Worm (Caenorhabditis elegans) whole organism, L1 larva: ENCODE measurements around the gene T10F2.5.
A peak's percentile ranks its signal among the peaks of the same experiment; 100 is the strongest.

ENCODE experiments used
- C04F5.9 ChIP-seq: sonication (generic microtip); optimal IDR thresholded peaks from 2 replicates; lab custom pipeline; 2016; ENCODE audit warnings: missing genetic modification characterization, missing compliant biosample characterization
- C16A3.4 ChIP-seq: fragments of 150-350 bp; optimal IDR thresholded peaks from 2 replicates; lab custom pipeline; 2014; ENCODE audit warnings: missing biosample characterization, missing genetic modification characterization
- F16B12.6 ChIP-seq: fragments of 150-350 bp; optimal IDR thresholded peaks from 2 replicates; lab custom pipeline; 2014; ENCODE audit warnings: missing biosample characterization, missing genetic modification characterization
- Y116A8C.19 ChIP-seq: sonication (generic microtip); optimal IDR thresholded peaks from 2 replicates; lab custom pipeline; 2016; ENCODE audit warnings: missing compliant biosample characterization, missing genetic modification characterization, borderline replicate concordance
- alr-1 ChIP-seq: fragments of 200-800 bp; sonication (Bioruptor generic); optimal IDR thresholded peaks from 2 replicates; lab custom pipeline; 2018; ENCODE audit warnings: borderline replicate concordance, mild to moderate bottlenecking, missing genetic modification characterization, missing compliant biosample characterization
- aly-2 ChIP-seq: fragments of 150-350 bp; optimal IDR thresholded peaks from 2 replicates; lab custom pipeline; 2014; ENCODE audit warnings: missing biosample characterization, missing genetic modification characterization
- blmp-1 ChIP-seq: fragments of 150-350 bp; optimal IDR thresholded peaks from 2 replicates; lab custom pipeline; 2014; ENCODE audit warnings: missing biosample characterization, missing genetic modification characterization
- ceh-63 ChIP-seq: fragments of 200-800 bp; sonication (Bioruptor generic); optimal IDR thresholded peaks from 2 replicates; lab custom pipeline; 2018; ENCODE audit warnings: mild to moderate bottlenecking, missing genetic modification characterization, missing compliant biosample characterization
- ceh-88 ChIP-seq: fragments of 200-800 bp; sonication (Bioruptor generic); IDR thresholded peaks from 2 replicates; pipeline ENCODE4 v1.3.6; 2022; ENCODE audit warnings: missing genetic modification characterization, missing compliant biosample characterization
- ceh-90 ChIP-seq: sonication (generic microtip); optimal IDR thresholded peaks from 2 replicates; lab custom pipeline; 2016; ENCODE audit warnings: missing genetic modification characterization, missing compliant biosample characterization
- dpl-1 ChIP-seq, 3 experiments: fragments of 150-350 bp in 2 of 3; sonication (generic microtip) in 1 of 3; optimal IDR thresholded peaks; 2 replicates each; lab custom pipeline; 2014 to 2017; ENCODE audit warnings: missing biosample characterization in 3 of 3, missing genetic modification characterization in 3 of 3, missing genetic modification reagents in 3 of 3
- efl-1 ChIP-seq, 4 experiments: fragments of 150-350 bp; optimal IDR thresholded peaks in 3 of 4; peaks in 1 of 4; 1 replicate in 1 of 4; 2 replicates in 3 of 4; lab custom pipeline; 2014; ENCODE audit warnings: missing biosample characterization in 2 of 4, missing genetic modification characterization in 2 of 4, missing genetic modification reagents in 2 of 4
- fkh-4 ChIP-seq: sonication (generic microtip); optimal IDR thresholded peaks from 2 replicates; lab custom pipeline; 2016; ENCODE audit warnings: missing compliant biosample characterization, missing genetic modification characterization, borderline replicate concordance
- fkh-8 ChIP-seq: sonication (generic microtip); optimal IDR thresholded peaks from 2 replicates; lab custom pipeline; 2016; ENCODE audit warnings: mild to moderate bottlenecking, missing genetic modification characterization, missing compliant biosample characterization
- fos-1 ChIP-seq: fragments of 150-350 bp; optimal IDR thresholded peaks from 2 replicates; lab custom pipeline; 2014; ENCODE audit warnings: missing biosample characterization, missing genetic modification characterization
- grh-1 ChIP-seq: fragments of 200-800 bp; sonication (Bioruptor generic); IDR thresholded peaks from 2 replicates; pipeline ENCODE4 v1.3.6; 2022; ENCODE audit warnings: missing genetic modification reagents, missing genetic modification characterization, missing compliant biosample characterization
- hlh-4 ChIP-seq: sonication (generic microtip); optimal IDR thresholded peaks from 2 replicates; lab custom pipeline; 2016; ENCODE audit warnings: mild to moderate bottlenecking, missing genetic modification characterization, missing compliant biosample characterization
- hpl-2 ChIP-seq: fragments of 150-350 bp; optimal IDR thresholded peaks from 2 replicates; lab custom pipeline; 2014; ENCODE audit warnings: missing biosample characterization, missing genetic modification reagents, missing genetic modification characterization
- jun-1 ChIP-seq: fragments of 150-350 bp; optimal IDR thresholded peaks from 2 replicates; lab custom pipeline; 2014; ENCODE audit warnings: missing biosample characterization, missing genetic modification reagents, missing genetic modification characterization
- lin-14 ChIP-seq: fragments of 200-800 bp; sonication (Bioruptor generic); optimal IDR thresholded peaks from 2 replicates; lab custom pipeline; 2018; ENCODE audit warnings: mild to moderate bottlenecking, missing genetic modification characterization, moderate library complexity, missing compliant biosample characterization
- lin-35 ChIP-seq, 2 experiments: fragments of 150-350 bp; optimal IDR thresholded peaks; 2 replicates each; lab custom pipeline; 2014; ENCODE audit warnings: missing biosample characterization in 2 of 2, missing genetic modification characterization in 2 of 2, missing genetic modification reagents in 2 of 2
- lsy-2 ChIP-seq, 2 experiments: fragments of 150-350 bp; optimal IDR thresholded peaks; 2 replicates each; lab custom pipeline; 2014; ENCODE audit warnings: missing biosample characterization in 2 of 2, missing genetic modification characterization in 2 of 2
- mab-9 ChIP-seq: fragments of 200-800 bp; sonication (Bioruptor generic); IDR thresholded peaks from 2 replicates; pipeline ENCODE4 v1.3.6; 2022; ENCODE audit warnings: missing genetic modification reagents, missing genetic modification characterization, missing compliant biosample characterization
- mef-2 ChIP-seq: fragments of 150-350 bp; optimal IDR thresholded peaks from 2 replicates; lab custom pipeline; 2014; ENCODE audit warnings: missing biosample characterization, missing genetic modification characterization
- mep-1 ChIP-seq: fragments of 150-350 bp; optimal IDR thresholded peaks from 2 replicates; lab custom pipeline; 2014; ENCODE audit warnings: missing biosample characterization, missing genetic modification characterization
- nhr-19 ChIP-seq: fragments of 200-800 bp; sonication (Bioruptor generic); conservative IDR thresholded peaks from 2 replicates; pipeline ENCODE4 v1.3.6; 2022; ENCODE audit warnings: missing genetic modification characterization, missing compliant biosample characterization
- nhr-28 ChIP-seq: fragments of 150-350 bp; optimal IDR thresholded peaks from 2 replicates; lab custom pipeline; 2014; ENCODE audit warnings: missing biosample characterization, missing genetic modification characterization
- nhr-76 ChIP-seq: sonication (generic microtip); optimal IDR thresholded peaks from 2 replicates; lab custom pipeline; 2017; ENCODE audit warnings: missing biosample characterization, missing genetic modification characterization
- nhr-84 ChIP-seq: sonication (generic microtip); optimal IDR thresholded peaks from 2 replicates; lab custom pipeline; 2017; ENCODE audit warnings: missing biosample characterization, missing genetic modification characterization
- skn-1 ChIP-seq: fragments of 150-350 bp; optimal IDR thresholded peaks from 2 replicates; lab custom pipeline; 2014; ENCODE audit warnings: missing biosample characterization, missing genetic modification characterization
- snpc-4 ChIP-seq: fragments of 150-350 bp; optimal IDR thresholded peaks from 2 replicates; lab custom pipeline; 2014; ENCODE audit warnings: missing biosample characterization, missing genetic modification characterization
- snu-23 ChIP-seq: sonication (generic microtip); optimal IDR thresholded peaks from 2 replicates; lab custom pipeline; 2016; ENCODE audit warnings: missing genetic modification characterization, missing compliant biosample characterization
- sox-4 ChIP-seq: sonication (generic microtip); optimal IDR thresholded peaks from 2 replicates; lab custom pipeline; 2016; ENCODE audit warnings: missing genetic modification characterization, missing compliant biosample characterization
- sptf-1 ChIP-seq: fragments of 150-350 bp; optimal IDR thresholded peaks from 2 replicates; lab custom pipeline; 2014; ENCODE audit warnings: missing biosample characterization, missing genetic modification characterization
- swsn-7 ChIP-seq: sonication (generic microtip); optimal IDR thresholded peaks from 2 replicates; lab custom pipeline; 2016; ENCODE audit warnings: missing genetic modification characterization, missing compliant biosample characterization
- tbx-2 ChIP-seq: sonication (generic microtip); optimal IDR thresholded peaks from 2 replicates; lab custom pipeline; 2016; ENCODE audit warnings: missing genetic modification characterization, missing compliant biosample characterization
- tlp-1 ChIP-seq: fragments of 150-350 bp; optimal IDR thresholded peaks from 2 replicates; lab custom pipeline; 2014; ENCODE audit warnings: missing biosample characterization, missing genetic modification characterization
- unc-62 ChIP-seq: fragments of 150-350 bp; optimal IDR thresholded peaks from 2 replicates; lab custom pipeline; 2014; ENCODE audit warnings: missing biosample characterization, missing genetic modification reagents, missing genetic modification characterization
- unc-86 ChIP-seq: sonication (generic microtip); optimal IDR thresholded peaks from 2 replicates; lab custom pipeline; 2016; ENCODE audit warnings: missing genetic modification characterization, missing compliant biosample characterization
- zag-1 ChIP-seq: fragments of 150-350 bp; optimal IDR thresholded peaks from 2 replicates; lab custom pipeline; 2014; ENCODE audit warnings: missing biosample characterization, missing genetic modification characterization
- ztf-11 ChIP-seq, 2 experiments: sonication (generic microtip); optimal IDR thresholded peaks; 2 replicates each; lab custom pipeline; 2016 to 2017; ENCODE audit warnings: missing genetic modification characterization in 2 of 2, missing biosample characterization in 1 of 2, missing compliant biosample characterization in 1 of 2

The T10F2.5 gene

ce11 chrIII:5155393-5155792 is 4.0 kb downstream of the T10F2.5 start:
- no peak for TF ChIP-seq tbx-2
- TF ChIP-seq sptf-1, result no peak
- TF ChIP-seq fkh-4 (tag; lab: Kevin White, UChicago), result no peak
- TF ChIP-seq lin-14 (GFP tag; lab: Kevin White, UChicago), result no peak
- TF ChIP-seq hpl-2 (GFP tag; lab: Kevin White, UChicago), result no peak

ce11 chrIII:5153137-5153536 is 6.3 kb downstream of the T10F2.5 start, which contains the start of the genes rbm-42 and grwd-1:
Gene rbm-42, minus strand, starts transcription at chrIII:5153229.
Gene grwd-1, plus strand, starts transcription at chrIII:5153464.
- TF ChIP-seq ceh-88 (GFP tag; lab: Robert Waterston, UW) (no peak), tbx-2 (peak; percentile 42), fos-1 (no peak), nhr-76 (tag; lab: Kevin White, UChicago) (no peak), alr-1 (tag; lab: Kevin White, UChicago) (no peak), blmp-1 (tag; lab: Kevin White, UChicago) (peak; percentile 15), ztf-11 (tag; optimal IDR thresholded peaks at IDR 0.05; lab: Kevin White, UChicago) (no peak), grh-1 (GFP tag; lab: Robert Waterston, UW) (no peak), sox-4 (tag; lab: Kevin White, UChicago) (no peak), nhr-28 (tag; lab: Kevin White, UChicago) (no peak), F16B12.6 (tag; lab: Kevin White, UChicago) (peak; percentile 83), jun-1 (tag; lab: Kevin White, UChicago) (no peak), C04F5.9 (tag; lab: Kevin White, UChicago) (no peak), mep-1 (tag; lab: Kevin White, UChicago) (peak; percentile 62), dpl-1 (GFP tag; optimal IDR thresholded peaks at IDR 0.05; lab: Kevin White, UChicago) (peak in 2 of 3 experiments; percentile 49 to 57), unc-62 (GFP tag; lab: Kevin White, UChicago) (no peak), efl-1 (optimal IDR thresholded peaks at IDR 0.05; lab: Kevin White, UChicago) (peak; percentile 32 to 43), efl-1 (GFP tag; optimal IDR thresholded peaks at IDR 0.05 in 1 of 2; lab: Kevin White, UChicago) (peak; percentile 58 to 76), ceh-90 (tag; lab: Kevin White, UChicago) (no peak), skn-1 (peak; percentile 20), hpl-2 (GFP tag; lab: Kevin White, UChicago) (no peak), aly-2 (no peak), hlh-4 (tag; lab: Kevin White, UChicago) (no peak), mef-2 (tag; lab: Kevin White, UChicago) (no peak), mab-9 (no peak), zag-1 (tag; lab: Kevin White, UChicago) (no peak), nhr-19 (GFP tag; lab: Robert Waterston, UW) (no peak), ceh-63 (no peak), unc-86 (tag; lab: Kevin White, UChicago) (no peak), fkh-8 (no peak), lin-35 (GFP tag; optimal IDR thresholded peaks at IDR 0.05; lab: Kevin White, UChicago) (peak; percentile 21 to 57), snu-23 (GFP tag; lab: Kevin White, UChicago) (peak; percentile 30), Y116A8C.19 (tag; lab: Kevin White, UChicago) (no peak), swsn-7 (tag; lab: Kevin White, UChicago) (no peak), fkh-4 (tag; lab: Kevin White, UChicago) (no peak), nhr-84 (tag; lab: Kevin White, UChicago) (no peak), lsy-2 (tag; optimal IDR thresholded peaks at IDR 0.05; lab: Kevin White, UChicago) (peak; percentile 27 to 66), tlp-1 (no peak), C16A3.4 (tag; lab: Kevin White, UChicago) (peak; percentile 8), snpc-4 (tag; lab: Kevin White, UChicago) (no peak)
- TF ChIP-seq, all 84 proteins: peak for 11
